Fruit fly (Drosophila melanogaster) whole organism, embryonic: ENCODE measurements around the gene TwdlE.
A peak's percentile ranks its signal among the peaks of the same experiment; 100 is the strongest.

Experiments
- CG10565 ChIP-seq: fragments of 200-800 bp; sonication (Bioruptor generic); optimal IDR thresholded peaks from 3 replicates; lab custom pipeline; 2016; ENCODE audit warnings: missing biosample characterization, mild to moderate bottlenecking, missing genetic modification characterization
- CG11085 ChIP-seq: fragments of 200-800 bp; sonication (Bioruptor generic); IDR thresholded peaks from 2 replicates; pipeline ENCODE4 v1.3.6; 2022; ENCODE audit warnings: missing biosample characterization, missing genetic modification characterization
- CG14710 ChIP-seq: fragments of 200-800 bp; sonication (Bioruptor generic); optimal IDR thresholded peaks from 3 replicates; lab custom pipeline; 2019; ENCODE audit warnings: missing biosample characterization, mild to moderate bottlenecking, missing genetic modification characterization, moderate library complexity
- CG1647 ChIP-seq: fragments of 200-800 bp; sonication (Bioruptor generic); optimal IDR thresholded peaks from 3 replicates; lab custom pipeline; 2016; ENCODE audit warnings: missing biosample characterization, missing genetic modification characterization
- CG17328 ChIP-seq: fragments of 200-800 bp; sonication (Bioruptor generic); IDR thresholded peaks from 2 replicates; pipeline ENCODE4 v1.3.6; 2022; ENCODE audit warnings: missing biosample characterization, missing genetic modification characterization
- CG18619 ChIP-seq: fragments of 200-800 bp; sonication (Bioruptor generic); optimal IDR thresholded peaks from 3 replicates; lab custom pipeline; 2017; ENCODE audit warnings: missing biosample characterization, mild to moderate bottlenecking, missing genetic modification characterization
- CG18764 ChIP-seq: fragments of 200-800 bp; sonication (Bioruptor generic); optimal IDR thresholded peaks from 3 replicates; lab custom pipeline; 2016; ENCODE audit warnings: missing biosample characterization, missing genetic modification characterization
- CG3838 ChIP-seq: fragments of 200-800 bp; sonication (Bioruptor generic); optimal IDR thresholded peaks from 3 replicates; lab custom pipeline; 2016; ENCODE audit warnings: missing biosample characterization, missing genetic modification characterization
- CG4328 ChIP-seq: fragments of 200-800 bp; sonication (Bioruptor generic); optimal IDR thresholded peaks from 3 replicates; lab custom pipeline; 2017; ENCODE audit warnings: missing biosample characterization, missing genetic modification reagents, missing genetic modification characterization
- CG4360 ChIP-seq: fragments of 200-800 bp; sonication (Bioruptor generic); IDR thresholded peaks from 2 replicates; pipeline ENCODE4 v1.3.6; 2022; ENCODE audit warnings: missing biosample characterization, missing genetic modification characterization
- CG43689 ChIP-seq: fragments of 200-800 bp; sonication (Bioruptor generic); IDR thresholded peaks from 2 replicates; pipeline ENCODE4 v1.3.6; 2022; ENCODE audit warnings: missing biosample characterization, missing genetic modification characterization
- CG4820 ChIP-seq: fragments of 200-800 bp; sonication (Bioruptor generic); optimal IDR thresholded peaks from 3 replicates; lab custom pipeline; 2016; ENCODE audit warnings: missing biosample characterization, missing genetic modification characterization
- CG4854 ChIP-seq: fragments of 200-800 bp; sonication (Bioruptor generic); optimal IDR thresholded peaks from 2 replicates; lab custom pipeline; 2016; ENCODE audit warnings: missing biosample characterization, missing genetic modification characterization, inconsistent platforms
- CG7928 ChIP-seq: fragments of 200-800 bp; sonication (Bioruptor generic); optimal IDR thresholded peaks from 2 replicates; lab custom pipeline; 2017; ENCODE audit warnings: missing biosample characterization, mild to moderate bottlenecking, missing genetic modification characterization
- CG8765 ChIP-seq: fragments of 200-800 bp; sonication (Bioruptor generic); IDR thresholded peaks from 2 replicates; pipeline ENCODE4 v1.3.6; 2022; ENCODE audit warnings: missing biosample characterization, missing genetic modification characterization
- CG9817 ChIP-seq: fragments of 200-800 bp; sonication (Bioruptor generic); optimal IDR thresholded peaks from 2 replicates; lab custom pipeline; 2018; ENCODE audit warnings: missing biosample characterization, mild to moderate bottlenecking, missing genetic modification characterization, moderate library complexity
- Dref ChIP-seq: fragments of 200-800 bp; sonication (Bioruptor generic); IDR thresholded peaks from 2 replicates; pipeline ENCODE4 v1.3.6; 2022; ENCODE audit warnings: missing biosample characterization, missing genetic modification characterization
- E2f1 ChIP-seq: fragments of 200-800 bp; sonication (Bioruptor generic); IDR thresholded peaks from 2 replicates; pipeline ENCODE4 v1.3.6; 2022; ENCODE audit warnings: missing biosample characterization, missing genetic modification characterization
- HLH3B ChIP-seq: fragments of 200-800 bp; sonication (Bioruptor generic); IDR thresholded peaks from 2 replicates; pipeline ENCODE4 v1.3.6; 2022; ENCODE audit warnings: missing biosample characterization, missing genetic modification characterization
- HLH4C ChIP-seq: fragments of 200-800 bp; sonication (Bioruptor generic); IDR thresholded peaks from 3 replicates; pipeline ENCODE4 v1.3.6; 2022; ENCODE audit warnings: missing biosample characterization, missing genetic modification characterization; ENCODE audit not compliant: partially characterized antibody
- HLH54F ChIP-seq: fragments of 200-800 bp; sonication (Bioruptor generic); optimal IDR thresholded peaks from 3 replicates; lab custom pipeline; 2016; ENCODE audit warnings: missing biosample characterization, missing genetic modification characterization
- Max ChIP-seq: fragments of 200-800 bp; sonication (Bioruptor generic); optimal IDR thresholded peaks from 2 replicates; lab custom pipeline; 2016; ENCODE audit warnings: missing biosample characterization, mild to moderate bottlenecking, missing genetic modification characterization
- Mes4 ChIP-seq: fragments of 200-800 bp; sonication (Bioruptor generic); optimal IDR thresholded peaks from 2 replicates; lab custom pipeline; 2016; ENCODE audit warnings: missing biosample characterization, missing genetic modification characterization
- NC2α ChIP-seq: fragments of 200-800 bp; sonication (Bioruptor generic); optimal IDR thresholded peaks from 2 replicates; lab custom pipeline; 2016; ENCODE audit warnings: missing biosample characterization, missing genetic modification characterization
- NK7.1 ChIP-seq: fragments of 200-800 bp; sonication (Bioruptor generic); optimal IDR thresholded peaks from 3 replicates; lab custom pipeline; 2016; ENCODE audit warnings: missing biosample characterization, missing genetic modification characterization
- Oaz ChIP-seq: fragments of 200-800 bp; sonication (Bioruptor generic); IDR thresholded peaks from 2 replicates; pipeline ENCODE4 v1.3.6; 2022; ENCODE audit warnings: missing biosample characterization, missing genetic modification characterization
- Pdp1 ChIP-seq, 2 experiments: fragments of 200-800 bp; sonication (Bioruptor generic); optimal IDR thresholded peaks; 3 replicates each; lab custom pipeline; 2016; ENCODE audit warnings: missing biosample characterization in 2 of 2, missing genetic modification characterization in 2 of 2, mild to moderate bottlenecking in 1 of 2, moderate library complexity in 1 of 2
- Taf1 ChIP-seq: fragments of 200-800 bp; sonication (Bioruptor generic); IDR thresholded peaks from 2 replicates; pipeline ENCODE4 v1.3.6; 2022; ENCODE audit warnings: missing biosample characterization, missing genetic modification characterization
- amos ChIP-seq: fragments of 200-800 bp; sonication (Bioruptor generic); IDR thresholded peaks from 2 replicates; pipeline ENCODE4 v1.3.6; 2022; ENCODE audit warnings: missing biosample characterization, missing genetic modification characterization; ENCODE audit not compliant: partially characterized antibody
- ase ChIP-seq: fragments of 200-800 bp; sonication (Bioruptor generic); IDR thresholded peaks from 3 replicates; pipeline ENCODE4 v1.3.6; 2022; ENCODE audit warnings: missing biosample characterization, missing genetic modification characterization
- corto ChIP-seq: fragments of 200-800 bp; sonication (Bioruptor generic); optimal IDR thresholded peaks from 2 replicates; lab custom pipeline; 2016; ENCODE audit warnings: missing biosample characterization, mild to moderate bottlenecking, missing genetic modification characterization, moderate library complexity
- esg ChIP-seq: fragments of 200-800 bp; sonication (Bioruptor generic); conservative IDR thresholded peaks from 2 replicates; pipeline ENCODE4 v1.3.6; 2022; ENCODE audit warnings: missing biosample characterization, missing genetic modification characterization
- fd64A ChIP-seq: fragments of 200-800 bp; sonication (Bioruptor generic); optimal IDR thresholded peaks from 3 replicates; lab custom pipeline; 2018; ENCODE audit warnings: missing biosample characterization, mild to moderate bottlenecking, missing genetic modification characterization
- ham ChIP-seq: fragments of 200-800 bp; sonication (Bioruptor generic); IDR thresholded peaks from 2 replicates; pipeline ENCODE4 v1.3.6; 2022; ENCODE audit warnings: missing biosample characterization, missing genetic modification characterization
- hkb ChIP-seq, 2 experiments: fragments of 200-800 bp in 1 of 2; fragments of >200 bp in 1 of 2; sonication (Bioruptor generic) in 1 of 2; IDR thresholded peaks in 1 of 2; optimal IDR thresholded peaks in 1 of 2; 2 replicates each; pipeline versions ENCODE4 v1.3.6 to Lab custom; 2017 to 2022; ENCODE audit warnings: missing biosample characterization in 1 of 2, missing genetic modification characterization in 1 of 2
- lola ChIP-seq, 3 experiments: fragments of >200 bp in 2 of 3; fragments of 200-800 bp in 1 of 3; sonication (Bioruptor generic) in 1 of 3; optimal IDR thresholded peaks; 2 replicates each; lab custom pipeline; 2017 to 2019; ENCODE audit warnings: missing biosample characterization in 3 of 3, missing genetic modification characterization in 3 of 3, mild to moderate bottlenecking in 1 of 3, moderate library complexity in 1 of 3
- lov ChIP-seq, 2 experiments: fragments of 200-800 bp in 1 of 2; fragments of >200 bp in 1 of 2; sonication (Bioruptor generic) in 1 of 2; IDR thresholded peaks in 1 of 2; optimal IDR thresholded peaks in 1 of 2; 2 replicates in 1 of 2; 3 replicates in 1 of 2; pipeline versions ENCODE4 v1.3.6 to Lab custom; 2017 to 2022; ENCODE audit warnings: missing biosample characterization in 1 of 2, missing genetic modification characterization in 1 of 2
- mld ChIP-seq: fragments of 200-800 bp; sonication (Bioruptor generic); IDR thresholded peaks from 3 replicates; pipeline ENCODE4 v1.3.6; 2022; ENCODE audit warnings: missing biosample characterization, missing genetic modification characterization; ENCODE audit not compliant: partially characterized antibody
- nau ChIP-seq: fragments of 200-800 bp; sonication (Bioruptor generic); optimal IDR thresholded peaks from 3 replicates; lab custom pipeline; 2017; ENCODE audit warnings: missing biosample characterization, mild to moderate bottlenecking, missing genetic modification characterization, missing genetic modification reagents
- onecut ChIP-seq: fragments of 200-800 bp; sonication (Bioruptor generic); IDR thresholded peaks from 2 replicates; pipeline ENCODE4 v1.3.6; 2022; ENCODE audit warnings: missing biosample characterization, missing genetic modification characterization
- pb ChIP-seq: fragments of 200-800 bp; sonication (Bioruptor generic); optimal IDR thresholded peaks from 3 replicates; lab custom pipeline; 2016; ENCODE audit warnings: missing biosample characterization, missing genetic modification characterization
- pum ChIP-seq: fragments of 200-800 bp; sonication (Bioruptor generic); optimal IDR thresholded peaks from 2 replicates; lab custom pipeline; 2016; ENCODE audit warnings: missing biosample characterization, missing genetic modification characterization
- salm ChIP-seq: fragments of 200-800 bp; sonication (Bioruptor generic); optimal IDR thresholded peaks from 2 replicates; lab custom pipeline; 2018; ENCODE audit warnings: missing biosample characterization, mild to moderate bottlenecking, missing genetic modification characterization
- sd ChIP-seq: fragments of 200-800 bp; sonication (Bioruptor generic); optimal IDR thresholded peaks from 3 replicates; lab custom pipeline; 2018; ENCODE audit warnings: missing biosample characterization, mild to moderate bottlenecking, missing genetic modification characterization, moderate library complexity
- sens ChIP-seq: fragments of 200-800 bp; sonication (Bioruptor generic); peaks from one replicate; lab custom pipeline; 2016; ENCODE audit warnings: missing biosample characterization, missing genetic modification characterization
- slou ChIP-seq: fragments of 200-800 bp; sonication (Bioruptor generic); optimal IDR thresholded peaks from 3 replicates; lab custom pipeline; 2016; ENCODE audit warnings: missing biosample characterization, missing genetic modification characterization
- sr ChIP-seq: fragments of 200-800 bp; sonication (Bioruptor generic); IDR thresholded peaks from 3 replicates; pipeline ENCODE4 v1.3.6; 2022; ENCODE audit warnings: missing biosample characterization, missing genetic modification characterization
- unc-4 ChIP-seq: fragments of 200-800 bp; sonication (Bioruptor generic); IDR thresholded peaks from 2 replicates; pipeline ENCODE4 v1.3.6; 2022; ENCODE audit warnings: missing biosample characterization, missing genetic modification characterization; ENCODE audit not compliant: partially characterized antibody
- vfl ChIP-seq: fragments of 200-800 bp; sonication (Bioruptor generic); optimal IDR thresholded peaks from 2 replicates; lab custom pipeline; 2016; ENCODE audit warnings: missing biosample characterization, missing genetic modification characterization
- wdn ChIP-seq: fragments of 200-800 bp; sonication (Bioruptor generic); IDR thresholded peaks from 2 replicates; pipeline ENCODE4 v1.3.6; 2022; ENCODE audit warnings: missing biosample characterization, missing genetic modification characterization
- wek ChIP-seq: fragments of 200-800 bp; sonication (Bioruptor generic); optimal IDR thresholded peaks from 3 replicates; lab custom pipeline; 2018; ENCODE audit warnings: missing biosample characterization, mild to moderate bottlenecking, missing genetic modification characterization, moderate library complexity

Gene TwdlE

DNA sequence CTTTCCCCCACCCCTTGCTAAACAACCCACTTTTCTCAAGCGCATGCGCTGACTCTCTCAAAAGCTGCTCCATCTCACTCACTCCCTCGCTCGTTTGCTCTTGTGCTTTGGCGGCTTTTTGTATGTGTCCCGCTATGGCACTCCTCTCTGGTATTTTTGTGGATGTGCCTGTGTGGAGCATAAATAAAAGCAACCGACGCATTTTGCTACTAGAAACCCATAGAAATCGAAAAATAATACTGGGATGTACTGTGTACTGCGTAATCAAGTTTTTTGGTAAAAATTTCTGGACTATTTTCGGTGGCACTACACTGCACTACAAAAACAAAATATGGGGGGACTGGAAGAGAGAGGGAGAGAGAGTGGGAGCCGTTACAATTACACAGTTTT, 50.9 kb downstream of the TwdlE start (continued):
- TF ChIP-seq pum (GFP tag; lab: Kevin White, UChicago) (no peak), sd (tag; lab: Kevin White, UChicago) (peak; percentile 98), lov (optimal IDR thresholded peaks at IDR 0.05; lab: Kevin White, UChicago) (no peak), lov (GFP tag; IDR thresholded peaks at IDR 0.05; lab: Robert Waterston, UW) (no peak), Oaz (no peak), CG4328 (GFP tag; lab: Kevin White, UChicago) (no peak), onecut (GFP tag; lab: Robert Waterston, UW) (peak; percentile 26; the same call in 1 of the 2 replicates), CG11085 (GFP tag; lab: Robert Waterston, UW) (no peak), CG8765 (GFP tag; lab: Robert Waterston, UW) (no peak), wek (GFP tag; lab: Kevin White, UChicago) (no peak), HLH3B (GFP tag; lab: Robert Waterston, UW) (no peak), Max (GFP tag; lab: Kevin White, UChicago) (no peak), sens (GFP tag; lab: Kevin White, UChicago) (peak; percentile 91), hkb (optimal IDR thresholded peaks at IDR 0.05; lab: Kevin White, UChicago) (no peak), hkb (GFP tag; IDR thresholded peaks at IDR 0.05; lab: Robert Waterston, UW) (no peak), CG9817 (tag; lab: Kevin White, UChicago) (peak; percentile 7), CG18764 (no peak), sr (GFP tag; lab: Robert Waterston, UW) (peak; percentile 26; the same call in 1 of the 3 replicates), nau (GFP tag; lab: Kevin White, UChicago) (no peak), unc-4 (GFP tag; lab: Robert Waterston, UW) (peak; percentile 17; the same call in 1 of the 2 replicates), vfl (GFP tag; lab: Kevin White, UChicago) (no peak), CG10565 (GFP tag; lab: Kevin White, UChicago) (no peak), CG4360 (no peak), pb (GFP tag; lab: Kevin White, UChicago) (no peak), E2f1 (GFP tag; lab: Robert Waterston, UW) (no peak; the same call in 1 of the 2 replicates), Dref (GFP tag; lab: Robert Waterston, UW) (0 out of 2 replicates have a peak, but pooled peaks have one; percentile 35), slou (GFP tag; lab: Kevin White, UChicago) (no peak), CG3838 (GFP tag; lab: Kevin White, UChicago) (no peak), NK7.1 (GFP tag; lab: Kevin White, UChicago) (no peak), HLH4C (GFP tag; lab: Robert Waterston, UW) (no peak), wdn (GFP tag; lab: Robert Waterston, UW) (no peak), CG4854 (GFP tag; lab: Kevin White, UChicago) (no peak), ase (no peak), HLH54F (GFP tag; lab: Kevin White, UChicago) (no peak), corto (GFP tag; lab: Kevin White, UChicago) (no peak), CG17328 (GFP tag; lab: Robert Waterston, UW) (no peak), CG7928 (GFP tag; lab: Kevin White, UChicago) (no peak), Mes4 (GFP tag; lab: Kevin White, UChicago) (no peak), Pdp1 (GFP tag; optimal IDR thresholded peaks at IDR 0.05; lab: Kevin White, UChicago) (peak in 1 of 2 experiments; percentile 92), amos (GFP tag; lab: Robert Waterston, UW) (no peak; the same call in 1 of the 2 replicates), CG18619 (GFP tag; lab: Kevin White, UChicago) (no peak), lola (GFP tag; optimal IDR thresholded peaks at IDR 0.05; lab: Kevin White, UChicago) (no peak), CG14710 (tag; lab: Kevin White, UChicago) (no peak), CG43689 (GFP tag; lab: Robert Waterston, UW) (no peak), mld (GFP tag; lab: Robert Waterston, UW) (no peak), fd64A (GFP tag; lab: Kevin White, UChicago) (no peak), NC2α (GFP tag; lab: Kevin White, UChicago) (no peak), ham (GFP tag; lab: Robert Waterston, UW) (no peak), CG1647 (no peak), Taf1 (no peak), salm (no peak), CG4820 (GFP tag; lab: Kevin White, UChicago) (no peak), esg (GFP tag; lab: Robert Waterston, UW) (no peak)
